Fruit fly (Drosophila melanogaster) S2 (cell line): Measurements from ENCODE around the gene CG13039.

Source experiments
- CG8478 ChIP-seq: fragments of >200 bp; optimal IDR thresholded peaks from 2 replicates; lab custom pipeline; 2018
- CTCF ChIP-seq, 2 experiments: fragments of >200 bp; optimal IDR thresholded peaks; 2 replicates each; lab custom pipeline; 2018

- TF ChIP-seq CTCF (optimal IDR thresholded peaks at IDR 0.05; lab: Kevin White, UChicago) (no peak), CG8478 (lab: Kevin White, UChicago) (no peak)
Observed at dm6 chr3L:16333013-16333412, 6.5 kb upstream of the CG13039 start, which contains the start of gene CG13056.
